Fruit fly (Drosophila melanogaster) whole organism, prepupa: ENCODE measurements around the gene GstD1.

Source experiments
- Blimp-1 ChIP-seq: fragments of 200-800 bp; sonication (Bioruptor generic); optimal IDR thresholded peaks from 3 replicates; lab custom pipeline; 2017; ENCODE audit warnings: missing biosample characterization, missing genetic modification characterization, mild to moderate bottlenecking, moderate library complexity, missing genetic modification reagents
- CG10631 ChIP-seq: fragments of 200-800 bp; sonication (Bioruptor generic); optimal IDR thresholded peaks from 2 replicates; lab custom pipeline; 2016; ENCODE audit warnings: missing biosample characterization, missing genetic modification characterization
- CG15336 ChIP-seq: fragments of 200-800 bp; sonication (Bioruptor generic); IDR thresholded peaks from 2 replicates; pipeline ENCODE4 v1.3.6; 2022; ENCODE audit warnings: missing biosample characterization, missing genetic modification characterization
- CG16779 ChIP-seq: fragments of 200-800 bp; sonication (Bioruptor generic); optimal IDR thresholded peaks from 3 replicates; lab custom pipeline; 2017; ENCODE audit warnings: missing biosample characterization, mild to moderate bottlenecking, missing genetic modification characterization
- CG3032 ChIP-seq: fragments of 200-800 bp; optimal IDR thresholded peaks from 2 replicates; lab custom pipeline; 2019; ENCODE audit warnings: missing biosample characterization, mild to moderate bottlenecking, missing genetic modification characterization, moderate library complexity
- CG34406 ChIP-seq: fragments of 200-800 bp; sonication (Bioruptor generic); optimal IDR thresholded peaks from 3 replicates; lab custom pipeline; 2016; ENCODE audit warnings: missing biosample characterization, missing genetic modification characterization
- CG4318 ChIP-seq: fragments of 200-800 bp; sonication (Bioruptor generic); optimal IDR thresholded peaks from 3 replicates; lab custom pipeline; 2017; ENCODE audit warnings: missing biosample characterization, mild to moderate bottlenecking, missing genetic modification characterization
- CG6163 ChIP-seq: fragments of 200-800 bp; sonication (Bioruptor generic); IDR thresholded peaks from 3 replicates; pipeline ENCODE4 v1.3.6; 2022; ENCODE audit warnings: missing biosample characterization, missing genetic modification characterization
- CG6276 ChIP-seq: fragments of 200-800 bp; sonication (Bioruptor generic); optimal IDR thresholded peaks from 2 replicates; lab custom pipeline; 2017; ENCODE audit warnings: missing biosample characterization, mild to moderate bottlenecking, missing genetic modification characterization
- CG7368 ChIP-seq: fragments of 200-800 bp; sonication (Bioruptor generic); optimal IDR thresholded peaks from 3 replicates; lab custom pipeline; 2016; ENCODE audit warnings: missing biosample characterization, missing genetic modification characterization
- CG8119 ChIP-seq: fragments of 200-800 bp; sonication (Bioruptor generic); IDR thresholded peaks from 3 replicates; pipeline ENCODE4 v1.3.6; 2022; ENCODE audit warnings: missing biosample characterization, missing genetic modification characterization
- CG8319 ChIP-seq: fragments of 200-800 bp; sonication (Bioruptor generic); optimal IDR thresholded peaks from 3 replicates; lab custom pipeline; 2016; ENCODE audit warnings: missing biosample characterization, missing genetic modification characterization
- CG9139 ChIP-seq: fragments of 200-800 bp; sonication (Bioruptor generic); optimal IDR thresholded peaks from 3 replicates; lab custom pipeline; 2017; ENCODE audit warnings: missing biosample characterization, mild to moderate bottlenecking, missing genetic modification characterization
- Eip78C ChIP-seq: fragments of 200-800 bp; sonication (Bioruptor generic); peaks from one replicate; lab custom pipeline; 2016; ENCODE audit warnings: missing biosample characterization, missing genetic modification characterization
- Ets21C ChIP-seq: fragments of 200-800 bp; sonication (Bioruptor generic); optimal IDR thresholded peaks from 3 replicates; lab custom pipeline; 2016; ENCODE audit warnings: missing biosample characterization, missing genetic modification characterization
- Ets96B ChIP-seq: fragments of 200-800 bp; optimal IDR thresholded peaks from 2 replicates; lab custom pipeline; 2019; ENCODE audit warnings: missing biosample characterization, mild to moderate bottlenecking, missing genetic modification characterization, moderate library complexity
- Hr39 ChIP-seq: fragments of 200-800 bp; sonication (Bioruptor generic); optimal IDR thresholded peaks from 2 replicates; lab custom pipeline; 2016; ENCODE audit warnings: missing biosample characterization, missing genetic modification characterization
- Hr4 ChIP-seq: fragments of 200-800 bp; sonication (Bioruptor generic); optimal IDR thresholded peaks from 3 replicates; lab custom pipeline; 2016; ENCODE audit warnings: missing biosample characterization, missing genetic modification characterization
- Lpt ChIP-seq: fragments of 200-800 bp; sonication (Bioruptor generic); optimal IDR thresholded peaks from 3 replicates; lab custom pipeline; 2016; ENCODE audit warnings: missing biosample characterization, missing genetic modification characterization
- Met ChIP-seq: fragments of 200-800 bp; sonication (Bioruptor generic); optimal IDR thresholded peaks from 3 replicates; lab custom pipeline; 2016; ENCODE audit warnings: missing biosample characterization, missing genetic modification characterization
- Smox ChIP-seq: fragments of 200-800 bp; sonication (Bioruptor generic); optimal IDR thresholded peaks from 3 replicates; lab custom pipeline; 2016; ENCODE audit warnings: missing biosample characterization, missing genetic modification characterization
- Sox14 ChIP-seq: fragments of 200-800 bp; sonication (Bioruptor generic); optimal IDR thresholded peaks from 3 replicates; lab custom pipeline; 2016; ENCODE audit warnings: missing biosample characterization, missing genetic modification characterization
- Sox15 ChIP-seq: fragments of 200-800 bp; sonication (Bioruptor generic); optimal IDR thresholded peaks from 3 replicates; lab custom pipeline; 2016; ENCODE audit warnings: missing biosample characterization, missing genetic modification characterization
- cyc ChIP-seq: fragments of 200-800 bp; sonication (Bioruptor generic); optimal IDR thresholded peaks from 3 replicates; lab custom pipeline; 2016; ENCODE audit warnings: missing biosample characterization, missing genetic modification characterization
- eg ChIP-seq: fragments of 200-800 bp; sonication (Bioruptor generic); IDR thresholded peaks from 3 replicates; pipeline ENCODE4 v1.3.6; 2022; ENCODE audit warnings: missing biosample characterization, missing genetic modification characterization
- esn ChIP-seq: fragments of 200-800 bp; sonication (Bioruptor generic); optimal IDR thresholded peaks from 2 replicates; lab custom pipeline; 2016; ENCODE audit warnings: missing biosample characterization, mild to moderate bottlenecking, missing genetic modification characterization, moderate library complexity
- fd59A ChIP-seq: fragments of 200-800 bp; sonication (Bioruptor generic); optimal IDR thresholded peaks from 2 replicates; lab custom pipeline; 2017; ENCODE audit warnings: missing biosample characterization, mild to moderate bottlenecking, missing genetic modification characterization, missing genetic modification reagents
- fd85E ChIP-seq: fragments of 200-800 bp; sonication (Bioruptor generic); optimal IDR thresholded peaks from 3 replicates; lab custom pipeline; 2016; ENCODE audit warnings: missing biosample characterization, missing genetic modification characterization
- fkh ChIP-seq: fragments of 200-800 bp; sonication (Bioruptor generic); optimal IDR thresholded peaks from 3 replicates; lab custom pipeline; 2017; ENCODE audit warnings: missing biosample characterization, mild to moderate bottlenecking, missing genetic modification characterization, moderate library complexity
- lz ChIP-seq: fragments of 200-800 bp; sonication (Bioruptor generic); optimal IDR thresholded peaks from 3 replicates; lab custom pipeline; 2016; ENCODE audit warnings: missing biosample characterization, missing genetic modification characterization
- net ChIP-seq: fragments of 200-800 bp; sonication (Bioruptor generic); optimal IDR thresholded peaks from 3 replicates; lab custom pipeline; 2016; ENCODE audit warnings: missing biosample characterization, missing genetic modification characterization
- spab ChIP-seq: fragments of 200-800 bp; sonication (Bioruptor generic); optimal IDR thresholded peaks from 2 replicates; lab custom pipeline; 2017; ENCODE audit warnings: missing biosample characterization, mild to moderate bottlenecking, missing genetic modification characterization, missing genetic modification reagents
- ss ChIP-seq, 2 experiments: fragments of 200-800 bp; sonication (Bioruptor generic); optimal IDR thresholded peaks; 2 replicates in 1 of 2; 3 replicates in 1 of 2; lab custom pipeline; 2017 to 2018; ENCODE audit warnings: mild to moderate bottlenecking in 2 of 2, missing biosample characterization in 2 of 2, missing genetic modification characterization in 2 of 2, moderate library complexity in 1 of 2
- svp ChIP-seq: fragments of 200-800 bp; sonication (Bioruptor generic); peaks from one replicate; lab custom pipeline; 2016; ENCODE audit warnings: missing biosample characterization, missing genetic modification characterization
- topi ChIP-seq: fragments of 200-800 bp; sonication (Bioruptor generic); optimal IDR thresholded peaks from 3 replicates; lab custom pipeline; 2016; ENCODE audit warnings: missing biosample characterization, missing genetic modification characterization

GstD1 gene

dm6 chr3R:12386965-12387364 lies 17.9 kb upstream of the GstD1 start, which contains the start of gene CG33098:
TSS of gene CG33098 (plus strand) at chr3R:12387188.
- TF ChIP-seq CG10631 (GFP tag; lab: Kevin White, UChicago) (no peak), CG8319 (GFP tag; lab: Kevin White, UChicago) (no peak), cyc (no peak), spab (GFP tag; lab: Kevin White, UChicago) (no peak), svp (GFP tag; lab: Kevin White, UChicago) (no peak), CG4318 (no peak), CG6163 (GFP tag; lab: Robert Waterston, UW) (no peak), Ets21C (no peak), Sox15 (no peak), Blimp-1 (GFP tag; lab: Kevin White, UChicago) (no peak), Sox14 (GFP tag; lab: Kevin White, UChicago) (no peak), Eip78C (no peak)

dm6 chr3R:12385949-12386348 lies 16.9 kb upstream of the GstD1 start, which contains the start of gene Sol1:
TSS of gene Sol1 (plus strand) at chr3R:12386249.
- TF ChIP-seq lz (GFP tag; lab: Kevin White, UChicago): no peak
- TF ChIP-seq Hr39 (GFP tag; lab: Kevin White, UChicago): no peak
- no peak for TF ChIP-seq Ets96B (tag; lab: Kevin White, UChicago)
- TF ChIP-seq svp (GFP tag; lab: Kevin White, UChicago): no peak

DNA sequence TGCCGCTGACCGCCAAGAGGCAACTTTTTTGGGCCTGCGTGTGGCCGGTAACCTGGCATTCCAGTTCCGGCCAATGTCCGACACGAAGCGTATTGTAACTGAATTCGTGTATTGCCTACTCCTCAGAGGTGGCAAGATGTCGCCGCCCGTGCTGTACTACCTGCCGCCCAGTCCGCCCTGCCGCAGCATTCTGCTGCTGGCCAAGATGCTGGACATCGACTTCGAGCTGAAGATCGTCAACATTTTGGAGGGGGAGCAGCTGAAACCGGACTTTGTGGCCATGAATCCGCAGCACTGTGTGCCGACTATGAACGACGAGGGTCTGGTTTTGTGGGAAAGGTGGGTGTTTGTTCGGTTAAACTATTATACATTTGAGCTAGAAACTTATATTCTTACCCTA lies 15.2 kb upstream of the GstD1 start:
- TF ChIP-seq Lpt (GFP tag; lab: Kevin White, UChicago) (peak; percentile 24), Ets96B (tag; lab: Kevin White, UChicago) (no peak), CG9139 (no peak), eg (0 out of 3 replicates have a peak, but pooled peaks have one; percentile 18), CG6276 (GFP tag; lab: Kevin White, UChicago) (no peak), cyc (no peak), Smox (no peak), fd59A (GFP tag; lab: Kevin White, UChicago) (no peak), CG34406 (no peak), svp (GFP tag; lab: Kevin White, UChicago) (no peak), CG3032 (tag; lab: Kevin White, UChicago) (no peak), spab (GFP tag; lab: Kevin White, UChicago) (no peak)

dm6 chr3R:12383784-12384183 lies 14.7 kb upstream of the GstD1 start:
- TF ChIP-seq CG8319 (GFP tag; lab: Kevin White, UChicago): no peak
- TF ChIP-seq Eip78C: peak; percentile 71
- peak; percentile 73 for TF ChIP-seq fkh (GFP tag; lab: Kevin White, UChicago)

DNA sequence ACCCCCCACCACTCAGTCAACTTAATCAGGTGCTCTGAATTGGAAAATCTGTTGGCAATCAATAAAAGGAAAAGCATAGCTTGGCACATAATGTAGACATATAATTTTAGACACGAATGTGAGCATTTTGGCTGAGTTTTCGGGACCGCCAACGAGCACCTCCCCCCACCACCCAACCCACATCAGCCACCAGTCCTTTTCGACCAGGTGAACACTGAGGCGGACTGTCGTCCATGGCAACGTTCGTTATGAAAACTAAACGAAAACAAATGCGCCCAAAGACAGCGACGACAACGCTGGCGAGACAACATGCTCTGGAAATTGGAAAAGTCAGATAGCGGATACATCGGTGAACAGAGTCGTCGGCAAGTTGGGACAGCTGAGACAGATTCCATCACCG lies 14.0 kb upstream of the GstD1 start, which contains the start of gene GstD11:
GstD11 (plus strand) TSS at position 301 of the 400 bp plus-strand sequence.
- TF ChIP-seq CG3032 (tag; lab: Kevin White, UChicago) (no peak), Hr4 (GFP tag; lab: Kevin White, UChicago) (no peak), Met (no peak), CG7368 (no peak), CG34406 (no peak), Sox14 (GFP tag; lab: Kevin White, UChicago) (no peak), fd85E (GFP tag; lab: Kevin White, UChicago) (no peak), cyc (no peak), Ets96B (tag; lab: Kevin White, UChicago) (no peak), topi (GFP tag; lab: Kevin White, UChicago) (no peak), CG6163 (GFP tag; lab: Robert Waterston, UW) (no peak), net (no peak), ss (GFP tag; optimal IDR thresholded peaks at IDR 0.05; lab: Kevin White, UChicago) (no peak), Smox (no peak), CG16779 (tag; lab: Kevin White, UChicago) (no peak), CG8119 (no peak), esn (GFP tag; lab: Kevin White, UChicago) (no peak), lz (GFP tag; lab: Kevin White, UChicago) (no peak), CG6276 (GFP tag; lab: Kevin White, UChicago) (no peak), CG15336 (GFP tag; lab: Robert Waterston, UW) (no peak)
- TF ChIP-seq, all 60 proteins: peak for 0
